Worm (Caenorhabditis elegans) whole organism, mixed stage, embryonic: ENCODE data around the gene W05B10.3.

Experiments
- ces-1 ChIP-seq: fragments of 150-350 bp; optimal IDR thresholded peaks from 2 replicates; lab custom pipeline; 2014; ENCODE audit warnings: missing biosample characterization, missing genetic modification reagents, missing genetic modification characterization
- nhr-28 ChIP-seq: fragments of 150-350 bp; optimal IDR thresholded peaks from 2 replicates; lab custom pipeline; 2014; ENCODE audit warnings: missing biosample characterization, missing genetic modification characterization

DNA sequence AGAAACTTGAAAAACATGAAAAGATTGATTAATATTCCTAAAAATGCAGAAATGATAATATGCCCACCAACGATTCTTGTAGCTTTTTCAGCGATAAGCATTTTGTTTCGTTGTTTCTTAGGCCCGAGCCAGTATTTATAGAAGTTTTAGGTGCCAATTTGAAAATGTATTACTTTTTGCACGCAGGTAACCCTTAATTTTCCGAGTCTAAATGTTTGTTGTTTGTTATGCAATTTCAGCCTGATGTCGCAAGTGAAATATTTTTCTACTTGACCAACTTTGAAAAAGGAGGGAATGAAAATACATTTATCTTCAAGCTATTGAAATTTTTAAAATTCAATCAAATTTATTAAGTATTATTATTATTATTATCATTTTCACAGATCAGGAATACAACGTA lies 29.5 kb downstream of the W05B10.3 start, which contains the start of gene srx-113:
- TF ChIP-seq ces-1 (GFP tag; lab: Kevin White, UChicago), result no peak
- no peak for TF ChIP-seq nhr-28 (tag; lab: Kevin White, UChicago)
